Worm (Caenorhabditis elegans): ENCODE results near the gene F41H8.1.

DNA sequence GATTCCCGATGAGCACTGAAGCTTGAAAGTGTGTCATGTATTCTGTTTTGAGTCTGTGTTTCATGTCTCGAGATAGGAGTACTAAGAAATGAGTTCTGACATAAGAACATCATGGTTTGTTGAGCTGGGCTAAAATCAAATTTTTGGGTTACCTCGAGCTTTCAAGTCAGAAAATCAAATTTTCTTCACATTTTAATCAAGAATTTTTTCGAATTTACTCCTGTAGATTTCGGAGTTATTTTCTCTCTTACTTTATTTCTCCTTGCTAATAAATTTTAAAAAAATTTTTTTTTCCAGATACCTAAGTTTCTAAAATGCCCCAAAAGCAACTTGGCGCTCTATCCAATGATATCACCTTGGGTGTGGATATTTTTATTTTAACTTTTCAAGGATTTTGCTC lies 7.4 kb upstream of the F41H8.1 start, which contains the start of gene F41H8.2:
- no peak for TF ChIP-seq him-1 (tag; optimal IDR thresholded peaks at IDR 0.05)
- no peak for TF ChIP-seq dao-5 (tag; optimal IDR thresholded peaks at IDR 0.05)
